Worm (Caenorhabditis elegans) whole organism, L3 larva: ENCODE results near the gene F26D11.2.

ENCODE experiments used
- R02D3.7 ChIP-seq: fragments of 150-350 bp; optimal IDR thresholded peaks from 2 replicates; lab custom pipeline; 2014; ENCODE audit warnings: missing biosample characterization, missing genetic modification characterization
- aly-2 ChIP-seq: fragments of 150-350 bp; optimal IDR thresholded peaks from 2 replicates; lab custom pipeline; 2014; ENCODE audit warnings: missing biosample characterization, missing genetic modification characterization
- ama-1 ChIP-seq: fragments of 150-350 bp; optimal IDR thresholded peaks from 2 replicates; lab custom pipeline; 2018
- ceh-9 ChIP-seq: sonication (generic microtip); optimal IDR thresholded peaks from 2 replicates; lab custom pipeline; 2018; ENCODE audit warnings: missing biosample characterization, missing genetic modification characterization
- egl-27 ChIP-seq: sonication (generic microtip); optimal IDR thresholded peaks from 4 replicates; lab custom pipeline; 2017; ENCODE audit warnings: missing biosample characterization, missing genetic modification reagents, missing genetic modification characterization
- elt-1 ChIP-seq: fragments of 150-350 bp; optimal IDR thresholded peaks from 2 replicates; lab custom pipeline; 2014; ENCODE audit warnings: missing biosample characterization, missing genetic modification characterization
- lin-15B ChIP-seq: fragments of 150-350 bp; optimal IDR thresholded peaks from 2 replicates; lab custom pipeline; 2014; ENCODE audit warnings: missing biosample characterization, missing genetic modification characterization
- lin-39 ChIP-seq: fragments of 150-350 bp; optimal IDR thresholded peaks from 2 replicates; lab custom pipeline; 2018; ENCODE audit warnings: missing biosample characterization, missing genetic modification reagents, missing genetic modification characterization
- nhr-23 ChIP-seq: fragments of 150-350 bp; optimal IDR thresholded peaks from 2 replicates; lab custom pipeline; 2014; ENCODE audit warnings: missing biosample characterization, missing genetic modification reagents, missing genetic modification characterization
- nhr-77 ChIP-seq: fragments of 150-350 bp; optimal IDR thresholded peaks from 2 replicates; lab custom pipeline; 2014; ENCODE audit warnings: missing biosample characterization, missing genetic modification characterization
- pha-4 ChIP-seq: fragments of 150-350 bp; optimal IDR thresholded peaks from 2 replicates; lab custom pipeline; 2014; ENCODE audit warnings: missing biosample characterization, missing genetic modification reagents, missing genetic modification characterization
- pqm-1 ChIP-seq: fragments of 150-350 bp; optimal IDR thresholded peaks from 2 replicates; lab custom pipeline; 2017; ENCODE audit warnings: missing biosample characterization, missing genetic modification characterization, inconsistent platforms
- unc-39 ChIP-seq: sonication (generic microtip); optimal IDR thresholded peaks from 4 replicates; lab custom pipeline; 2017; ENCODE audit warnings: missing biosample characterization, missing genetic modification characterization
- zag-1 ChIP-seq: fragments of 150-350 bp; optimal IDR thresholded peaks from 2 replicates; lab custom pipeline; 2014; ENCODE audit warnings: missing biosample characterization, missing genetic modification characterization

ce11 chrV:7926784-7927183 lies 32.3 kb upstream of the F26D11.2 start, which contains the start of gene srsx-6:
- no peak for TF ChIP-seq nhr-23 (tag; lab: Kevin White, UChicago)
- TF ChIP-seq lin-15B = no peak
- TF ChIP-seq ama-1 (lab: Kevin White, UChicago) = no peak
- no peak for TF ChIP-seq egl-27 (tag; lab: Kevin White, UChicago)
- TF ChIP-seq unc-39 (tag; lab: Kevin White, UChicago) = no peak
- TF ChIP-seq aly-2 = no peak
- no peak for TF ChIP-seq ceh-9 (tag; lab: Kevin White, UChicago)
- no peak for TF ChIP-seq R02D3.7 (tag; lab: Kevin White, UChicago)
- no peak for TF ChIP-seq nhr-77
- TF ChIP-seq zag-1 = no peak
- TF ChIP-seq lin-39 (tag; lab: Kevin White, UChicago) = no peak
- TF ChIP-seq elt-1 = no peak
- TF ChIP-seq pqm-1 (tag; lab: Kevin White, UChicago) = no peak
- no peak for TF ChIP-seq pha-4 (tag; lab: Kevin White, UChicago)
